Fruit fly (Drosophila melanogaster): Measurements from ENCODE around the gene CG5114.

CG5114 gene

dm6 chr3L:14999284-15000019, 16.8 kb downstream of the CG5114 start, which contains the start of the genes mRpL39 and Prosbeta2 (continued):
- peak; percentile 38; the same call in 1 of the 3 replicates for TF ChIP-seq CG11093 (GFP tag; IDR thresholded peaks at IDR 0.05)
- TF ChIP-seq Bteb2 (GFP tag; optimal IDR thresholded peaks at IDR 0.05): no peak
- no peak for TF ChIP-seq CG10979 (tag; optimal IDR thresholded peaks at IDR 0.05)
- no peak for TF ChIP-seq az2 (GFP tag; optimal IDR thresholded peaks at IDR 0.05)
- no peak for TF ChIP-seq CG12769 (tag; optimal IDR thresholded peaks at IDR 0.05)
- no peak for TF ChIP-seq CrebB (tag; optimal IDR thresholded peaks at IDR 0.05)
- no peak for TF ChIP-seq pum (GFP tag; optimal IDR thresholded peaks at IDR 0.05)
- peak; percentile 15 for TF ChIP-seq CG17359 (tag; optimal IDR thresholded peaks at IDR 0.05)
- no peak for TF ChIP-seq Abd-B (GFP tag; optimal IDR thresholded peaks at IDR 0.05)
- no peak for TF ChIP-seq CG33557 (GFP tag; optimal IDR thresholded peaks at IDR 0.05)
- 0 out of 4 replicates have a peak, but pooled peaks have one; percentile 18 for TF ChIP-seq chinmo (GFP tag; IDR thresholded peaks at IDR 0.05; ENCODE audit: partially characterized antibody)
- peak; percentile 16 for TF ChIP-seq Meics (GFP tag; optimal IDR thresholded peaks at IDR 0.05)
- TF ChIP-seq ham (GFP tag; IDR thresholded peaks at IDR 0.05): no peak
- no peak for TF ChIP-seq bab2 (GFP tag; optimal IDR thresholded peaks at IDR 0.05)
- TF ChIP-seq CG4282 (GFP tag; optimal IDR thresholded peaks at IDR 0.05): no peak
- TF ChIP-seq pho (GFP tag; optimal IDR thresholded peaks at IDR 0.05): no peak
- TF ChIP-seq org-1 (GFP tag; optimal IDR thresholded peaks at IDR 0.05): no peak
- no peak for TF ChIP-seq z (GFP tag; IDR thresholded peaks at IDR 0.05)
- TF ChIP-seq otp (GFP tag; IDR thresholded peaks at IDR 0.05): no peak
- TF ChIP-seq Atf3 (GFP tag; optimal IDR thresholded peaks at IDR 0.05): no peak
- TF ChIP-seq tup (GFP tag; optimal IDR thresholded peaks at IDR 0.05): no peak
- TF ChIP-seq insv (GFP tag; optimal IDR thresholded peaks at IDR 0.05): no peak
- TF ChIP-seq CG1529 (GFP tag; optimal IDR thresholded peaks at IDR 0.05): no peak
- TF ChIP-seq dm (GFP tag; optimal IDR thresholded peaks at IDR 0.05): no peak
- TF ChIP-seq Asciz (GFP tag; optimal IDR thresholded peaks at IDR 0.05): peak; percentile 52
- TF ChIP-seq Lpt (GFP tag; optimal IDR thresholded peaks at IDR 0.05): no peak
- peak; percentile 75 for TF ChIP-seq Rfx (GFP tag; IDR thresholded peaks at IDR 0.05)
- peak; percentile 85 for TF ChIP-seq amos (GFP tag; IDR thresholded peaks at IDR 0.05; ENCODE audit: partially characterized antibody)
- no peak for TF ChIP-seq Nf-YA (GFP tag; IDR thresholded peaks at IDR 0.05)
- TF ChIP-seq CG9876 (GFP tag; optimal IDR thresholded peaks at IDR 0.05): no peak
- peak; percentile 43 for TF ChIP-seq CG15696 (tag; optimal IDR thresholded peaks at IDR 0.05)
- no peak for TF ChIP-seq CG30431 (GFP tag; optimal IDR thresholded peaks at IDR 0.05)
- peak; percentile 79 for TF ChIP-seq CG17829 (tag; optimal IDR thresholded peaks at IDR 0.05)
- peak; percentile 59 for TF ChIP-seq CG11085 (GFP tag; IDR thresholded peaks at IDR 0.05)
- peak; percentile 99 for TF ChIP-seq Scr (GFP tag; IDR thresholded peaks at IDR 0.05; ENCODE audit: partially characterized antibody)
- TF ChIP-seq inv (GFP tag; IDR thresholded peaks at IDR 0.05; ENCODE audit: partially characterized antibody): peak; percentile 91
- TF ChIP-seq CG17612 (GFP tag; IDR thresholded peaks at IDR 0.05): no peak
- TF ChIP-seq aop (GFP tag; IDR thresholded peaks at IDR 0.05): 0 out of 2 replicates have a peak, but pooled peaks have one; percentile 19
- no peak for TF ChIP-seq Elba2 (GFP tag; optimal IDR thresholded peaks at IDR 0.05)
- peak; percentile 47; the same call in 2 of the 3 replicates for TF ChIP-seq B-H1 (GFP tag; IDR thresholded peaks at IDR 0.05)
- no peak for TF ChIP-seq pros (GFP tag; optimal IDR thresholded peaks at IDR 0.05)
- peak; percentile 23; the same call in 1 of the 3 replicates for TF ChIP-seq CG14050 (GFP tag; IDR thresholded peaks at IDR 0.05)
- peak; percentile 70 for TF ChIP-seq al (GFP tag; IDR thresholded peaks at IDR 0.05)
- TF ChIP-seq lbe (GFP tag; optimal IDR thresholded peaks at IDR 0.05): peak; percentile 58
- TF ChIP-seq ssp (GFP tag; IDR thresholded peaks at IDR 0.05): peak; percentile 92
- peak; percentile 96 for TF ChIP-seq hb (GFP tag; IDR thresholded peaks at IDR 0.05; ENCODE audit: partially characterized antibody)
- no peak for TF ChIP-seq CG12219 (GFP tag; optimal IDR thresholded peaks at IDR 0.05)
- TF ChIP-seq fd96Cb (tag; optimal IDR thresholded peaks at IDR 0.05): peak; percentile 70
- TF ChIP-seq pan (optimal IDR thresholded peaks at IDR 0.05): no peak
- peak in 1 of 2 experiments; percentile 78 for TF ChIP-seq pan (GFP tag; optimal IDR thresholded peaks at IDR 0.05 in 1 of 2, IDR thresholded peaks at IDR 0.05 in 1 of 2)

All from whole organism, embryonic.